Worm (Caenorhabditis elegans): Measurements from ENCODE around the gene R08D7.4.

ce11 chrIII:9022535-9022934 is 50.8 kb downstream of the R08D7.4 start, which contains the start of gene F59B2.14:
- TF ChIP-seq nhr-11 (tag; optimal IDR thresholded peaks at IDR 0.05) (no peak), ces-1 (GFP tag; optimal IDR thresholded peaks at IDR 0.05) (no peak), lir-3 (tag; optimal IDR thresholded peaks at IDR 0.05) (no peak), ama-1 (optimal IDR thresholded peaks at IDR 0.05) (no peak), mdl-1 (tag; optimal IDR thresholded peaks at IDR 0.05) (no peak), aly-2 (tag; optimal IDR thresholded peaks at IDR 0.05) (no peak), D1046.2 (GFP tag; IDR thresholded peaks at IDR 0.05) (no peak), unc-62 (GFP tag; optimal IDR thresholded peaks at IDR 0.05 in 1 of 2) (no peak), unc-62 (tag; optimal IDR thresholded peaks at IDR 0.05) (no peak)
